Fruit fly (Drosophila melanogaster) whole organism, larva: ENCODE measurements around the gene CG7130.
A peak's percentile ranks its signal among the peaks of the same experiment; 100 is the strongest.

Source experiments
- noc ChIP-seq: fragments of 200-800 bp; sonication (Bioruptor generic); optimal IDR thresholded peaks from 3 replicates; lab custom pipeline; 2019; ENCODE audit warnings: missing biosample characterization, mild to moderate bottlenecking, missing genetic modification characterization, moderate library complexity

CG7130 gene

dm6 chr3L:22075706-22076398 lies at the start of gene CG7130, which contains the start of gene RpLP0:
CG7130 (minus strand) TSS chr3L:22075756.
RpLP0 (plus strand) TSS chr3L:22075867.
- peak; percentile 59 for TF ChIP-seq noc

dm6 chr3L:22113186-22113585 lies 37.6 kb upstream of the CG7130 start:
- TF ChIP-seq noc = no peak

- no peak for TF ChIP-seq noc
Observed at dm6 chr3L:22109903-22110302, 34.3 kb upstream of the CG7130 start.

dm6 chr3L:22106704-22107103 lies 31.1 kb upstream of the CG7130 start:
- TF ChIP-seq noc = no peak

dm6 chr3L:22094308-22094866 lies 18.8 kb upstream of the CG7130 start:
- no peak for TF ChIP-seq noc

dm6 chr3L:22091339-22091738 lies 15.8 kb upstream of the CG7130 start:
- TF ChIP-seq noc = no peak

- no peak for TF ChIP-seq noc
Observed at dm6 chr3L:22083131-22083648, 7.6 kb upstream of the CG7130 start.

dm6 chr3L:22082420-22082819 lies 6.9 kb upstream of the CG7130 start, which contains the start of gene msopa:
msopa (plus strand) TSS chr3L:22082720.
- no peak for TF ChIP-seq noc

dm6 chr3L:22080022-22080421 lies 4.5 kb upstream of the CG7130 start, which contains the start of gene Sfp79B:
Sfp79B (plus strand) TSS chr3L:22080322.
- TF ChIP-seq noc = no peak

dm6 chr3L:22078063-22078462 lies 2.5 kb upstream of the CG7130 start:
- TF ChIP-seq noc = peak; percentile 2

dm6 chr3L:22074347-22074971 lies 1.1 kb downstream of the CG7130 start, which contains the start of gene CG7133:
CG7133 (minus strand) TSS chr3L:22074523.
- no peak for TF ChIP-seq noc

- TF ChIP-seq noc = no peak
Observed at dm6 chr3L:22072824-22073223, 2.7 kb downstream of the CG7130 start.

- no peak for TF ChIP-seq noc
Observed at dm6 chr3L:22071687-22072394, 3.7 kb downstream of the CG7130 start, which contains the start of gene CG7139. CG7139 (minus strand) TSS chr3L:22071848.

dm6 chr3L:22070506-22070905 lies 5.0 kb downstream of the CG7130 start:
- TF ChIP-seq noc = no peak

dm6 chr3L:22065694-22066093 lies 9.9 kb downstream of the CG7130 start, which contains the start of gene CG14561:
CG14561 (plus strand) TSS chr3L:22065907.
- no peak for TF ChIP-seq noc

- no peak for TF ChIP-seq noc
Observed at dm6 chr3L:22063833-22064232, 11.7 kb downstream of the CG7130 start.

- TF ChIP-seq noc = no peak
Observed at dm6 chr3L:22053343-22053742, 22.2 kb downstream of the CG7130 start.
